Fruit fly (Drosophila melanogaster) whole organism, embryonic: ENCODE measurements around the gene plum.
A peak's percentile ranks its signal among the peaks of the same experiment; 100 is the strongest.

Experiments
- ATbp ChIP-seq: fragments of 200-800 bp; sonication (Bioruptor generic); optimal IDR thresholded peaks from 2 replicates; lab custom pipeline; 2017; ENCODE audit warnings: missing biosample characterization, mild to moderate bottlenecking, missing genetic modification characterization, missing genetic modification reagents
- Abd-B ChIP-seq: fragments of 200-800 bp; sonication (Bioruptor generic); optimal IDR thresholded peaks from 2 replicates; lab custom pipeline; 2018; ENCODE audit warnings: missing biosample characterization, mild to moderate bottlenecking, missing genetic modification characterization, moderate library complexity
- Atf6 ChIP-seq: fragments of 200-800 bp; sonication (Bioruptor generic); IDR thresholded peaks from 2 replicates; pipeline ENCODE4 v1.3.6; 2022; ENCODE audit warnings: missing biosample characterization, missing genetic modification characterization
- Awh ChIP-seq: fragments of 200-800 bp; sonication (Bioruptor generic); IDR thresholded peaks from 2 replicates; pipeline ENCODE4, ENCODE4 v1.3.6; 2022; ENCODE audit warnings: missing biosample characterization, missing genetic modification characterization
- CG10431 ChIP-seq: fragments of 200-800 bp; sonication (Bioruptor generic); optimal IDR thresholded peaks from 3 replicates; lab custom pipeline; 2018; ENCODE audit warnings: missing biosample characterization, mild to moderate bottlenecking, missing genetic modification characterization
- CG10654 ChIP-seq: fragments of 200-800 bp; sonication (Bioruptor generic); optimal IDR thresholded peaks from 2 replicates; lab custom pipeline; 2016; ENCODE audit warnings: missing biosample characterization, missing genetic modification characterization
- CG10959 ChIP-seq: fragments of 200-800 bp; sonication (Bioruptor generic); IDR thresholded peaks from 2 replicates; pipeline ENCODE4 v1.3.6; 2022; ENCODE audit warnings: missing biosample characterization, missing genetic modification characterization
- CG11398 ChIP-seq: fragments of 200-800 bp; sonication (Bioruptor generic); optimal IDR thresholded peaks from 2 replicates; lab custom pipeline; 2016; ENCODE audit warnings: missing biosample characterization, missing genetic modification characterization
- CG11695 ChIP-seq: fragments of 200-800 bp; sonication (Bioruptor generic); IDR thresholded peaks from 3 replicates; pipeline ENCODE4 v1.3.6; 2022; ENCODE audit warnings: missing biosample characterization, missing genetic modification characterization
- CG12071 ChIP-seq: fragments of 200-800 bp; sonication (Bioruptor generic); optimal IDR thresholded peaks from 3 replicates; lab custom pipeline; 2018; ENCODE audit warnings: missing biosample characterization, mild to moderate bottlenecking, missing genetic modification characterization
- CG12155 ChIP-seq: fragments of 200-800 bp; sonication (Bioruptor generic); optimal IDR thresholded peaks from 3 replicates; lab custom pipeline; 2016; ENCODE audit warnings: missing biosample characterization, missing genetic modification characterization
- CG14710 ChIP-seq: fragments of 200-800 bp; sonication (Bioruptor generic); optimal IDR thresholded peaks from 3 replicates; lab custom pipeline; 2019; ENCODE audit warnings: missing biosample characterization, mild to moderate bottlenecking, missing genetic modification characterization, moderate library complexity
- CG15073 ChIP-seq: fragments of 200-800 bp; sonication (Bioruptor generic); optimal IDR thresholded peaks from 2 replicates; lab custom pipeline; 2016; ENCODE audit warnings: missing biosample characterization, missing genetic modification characterization
- CG15479 ChIP-seq: fragments of 200-800 bp; sonication (Bioruptor generic); optimal IDR thresholded peaks from 3 replicates; lab custom pipeline; 2019; ENCODE audit warnings: missing biosample characterization, mild to moderate bottlenecking, missing genetic modification characterization, moderate library complexity
- CG1603 ChIP-seq: fragments of 200-800 bp; sonication (Bioruptor generic); optimal IDR thresholded peaks from 2 replicates; lab custom pipeline; 2019; ENCODE audit warnings: missing biosample characterization, mild to moderate bottlenecking, missing genetic modification characterization, moderate library complexity
- CG17802 ChIP-seq: fragments of 200-800 bp; sonication (Bioruptor generic); optimal IDR thresholded peaks from 2 replicates; lab custom pipeline; 2018; ENCODE audit warnings: missing biosample characterization, mild to moderate bottlenecking, missing genetic modification characterization, moderate library complexity
- CG31441 ChIP-seq: fragments of 200-800 bp; sonication (Bioruptor generic); IDR thresholded peaks from 2 replicates; pipeline ENCODE4 v1.3.6; 2022; ENCODE audit warnings: missing biosample characterization, missing genetic modification characterization
- CG4360 ChIP-seq: fragments of 200-800 bp; sonication (Bioruptor generic); IDR thresholded peaks from 2 replicates; pipeline ENCODE4 v1.3.6; 2022; ENCODE audit warnings: missing biosample characterization, missing genetic modification characterization
- CG4707 ChIP-seq: fragments of 200-800 bp; sonication (Bioruptor generic); optimal IDR thresholded peaks from 2 replicates; lab custom pipeline; 2018; ENCODE audit warnings: missing biosample characterization, mild to moderate bottlenecking, missing genetic modification characterization, moderate library complexity
- CG5245 ChIP-seq: fragments of 200-800 bp; sonication (Bioruptor generic); optimal IDR thresholded peaks from 3 replicates; lab custom pipeline; 2016; ENCODE audit warnings: missing biosample characterization, missing genetic modification characterization
- CG7271 ChIP-seq: fragments of 200-800 bp; sonication (Bioruptor generic); optimal IDR thresholded peaks from 2 replicates; lab custom pipeline; 2018; ENCODE audit warnings: missing biosample characterization, mild to moderate bottlenecking, missing genetic modification characterization, moderate library complexity
- CG7357 ChIP-seq: fragments of 200-800 bp; sonication (Bioruptor generic); IDR thresholded peaks from 3 replicates; pipeline ENCODE4 v1.3.6; 2022; ENCODE audit warnings: missing biosample characterization, missing genetic modification characterization
- CG7928 ChIP-seq: fragments of 200-800 bp; sonication (Bioruptor generic); optimal IDR thresholded peaks from 2 replicates; lab custom pipeline; 2017; ENCODE audit warnings: missing biosample characterization, mild to moderate bottlenecking, missing genetic modification characterization
- CG7987 ChIP-seq: fragments of 200-800 bp; sonication (Bioruptor generic); optimal IDR thresholded peaks from 2 replicates; lab custom pipeline; 2018; ENCODE audit warnings: missing biosample characterization, mild to moderate bottlenecking, missing genetic modification characterization, moderate library complexity
- CG8089 ChIP-seq: fragments of 200-800 bp; sonication (Bioruptor generic); optimal IDR thresholded peaks from 3 replicates; lab custom pipeline; 2016; ENCODE audit warnings: missing biosample characterization, missing genetic modification characterization
- CG8944 ChIP-seq: fragments of 200-800 bp; sonication (Bioruptor generic); optimal IDR thresholded peaks from 3 replicates; lab custom pipeline; 2016; ENCODE audit warnings: missing biosample characterization, missing genetic modification characterization
- CG9215 ChIP-seq: fragments of 200-800 bp; sonication (Bioruptor generic); IDR thresholded peaks from 2 replicates; pipeline ENCODE4 v1.3.6; 2022; ENCODE audit warnings: missing biosample characterization, missing genetic modification characterization
- ERR ChIP-seq: fragments of 200-800 bp; sonication (Bioruptor generic); optimal IDR thresholded peaks from 2 replicates; lab custom pipeline; 2016; ENCODE audit warnings: missing biosample characterization, missing genetic modification characterization
- H15 ChIP-seq: fragments of 200-800 bp; sonication (Bioruptor generic); IDR thresholded peaks from 3 replicates; pipeline ENCODE4 v1.3.6; 2022; ENCODE audit warnings: missing biosample characterization, missing genetic modification characterization
- HHEX ChIP-seq: fragments of 200-800 bp; sonication (Bioruptor generic); optimal IDR thresholded peaks from 3 replicates; lab custom pipeline; 2017; ENCODE audit warnings: missing biosample characterization, mild to moderate bottlenecking, missing genetic modification characterization, missing genetic modification reagents
- HLH4C ChIP-seq: fragments of 200-800 bp; sonication (Bioruptor generic); IDR thresholded peaks from 3 replicates; pipeline ENCODE4 v1.3.6; 2022; ENCODE audit warnings: missing biosample characterization, missing genetic modification characterization; ENCODE audit not compliant: partially characterized antibody
- Hmr ChIP-seq: fragments of 200-800 bp; sonication (Bioruptor generic); optimal IDR thresholded peaks from 3 replicates; lab custom pipeline; 2017; ENCODE audit warnings: mild to moderate bottlenecking, missing biosample characterization, missing genetic modification reagents, missing genetic modification characterization
- Meics ChIP-seq: fragments of 200-800 bp; sonication (Bioruptor generic); optimal IDR thresholded peaks from 2 replicates; lab custom pipeline; 2017; ENCODE audit warnings: missing biosample characterization, mild to moderate bottlenecking, missing genetic modification characterization
- PHDP ChIP-seq: fragments of 200-800 bp; sonication (Bioruptor generic); optimal IDR thresholded peaks from 3 replicates; lab custom pipeline; 2018; ENCODE audit warnings: missing biosample characterization, mild to moderate bottlenecking, missing genetic modification characterization, moderate library complexity
- Pdp1 ChIP-seq, 2 experiments: fragments of 200-800 bp; sonication (Bioruptor generic); optimal IDR thresholded peaks; 3 replicates each; lab custom pipeline; 2016; ENCODE audit warnings: missing biosample characterization in 2 of 2, missing genetic modification characterization in 2 of 2, mild to moderate bottlenecking in 1 of 2, moderate library complexity in 1 of 2
- Side ChIP-seq: fragments of 200-800 bp; sonication (Bioruptor generic); optimal IDR thresholded peaks from 2 replicates; lab custom pipeline; 2016; ENCODE audit warnings: missing biosample characterization, missing genetic modification characterization
- YL-1 ChIP-seq: fragments of 200-800 bp; sonication (Bioruptor generic); optimal IDR thresholded peaks from 3 replicates; lab custom pipeline; 2017; ENCODE audit warnings: missing biosample characterization, mild to moderate bottlenecking, missing genetic modification characterization
- bab2 ChIP-seq: fragments of 200-800 bp; sonication (Bioruptor generic); optimal IDR thresholded peaks from 2 replicates; lab custom pipeline; 2016; ENCODE audit warnings: missing biosample characterization, missing genetic modification characterization
- bbx ChIP-seq: fragments of 200-800 bp; sonication (Bioruptor generic); IDR thresholded peaks from 2 replicates; pipeline ENCODE4 v1.3.6; 2022; ENCODE audit warnings: missing biosample characterization, missing genetic modification characterization; ENCODE audit not compliant: partially characterized antibody
- chinmo ChIP-seq: fragments of 200-800 bp; sonication (Bioruptor generic); IDR thresholded peaks from 4 replicates; pipeline ENCODE4 v1.3.6; 2022; ENCODE audit warnings: missing biosample characterization, missing genetic modification characterization; ENCODE audit not compliant: partially characterized antibody
- croc ChIP-seq: fragments of 200-800 bp; sonication (Bioruptor generic); conservative IDR thresholded peaks from 3 replicates; pipeline ENCODE4 v1.3.6; 2022; ENCODE audit warnings: missing biosample characterization, missing genetic modification characterization
- fd96Cb ChIP-seq: fragments of 200-800 bp; sonication (Bioruptor generic); optimal IDR thresholded peaks from 2 replicates; lab custom pipeline; 2018; ENCODE audit warnings: missing biosample characterization, mild to moderate bottlenecking, missing genetic modification characterization, moderate library complexity
- lmd ChIP-seq: fragments of 200-800 bp; sonication (Bioruptor generic); IDR thresholded peaks from 2 replicates; pipeline ENCODE4 v1.3.6; 2022; ENCODE audit warnings: missing biosample characterization, missing genetic modification characterization
- mirr ChIP-seq: fragments of 200-800 bp; sonication (Bioruptor generic); optimal IDR thresholded peaks from 3 replicates; lab custom pipeline; 2018; ENCODE audit warnings: missing biosample characterization, mild to moderate bottlenecking, missing genetic modification characterization
- otp ChIP-seq: fragments of 200-800 bp; sonication (Bioruptor generic); IDR thresholded peaks from 3 replicates; pipeline ENCODE4, ENCODE4 v1.3.6; 2022; ENCODE audit warnings: missing biosample characterization, missing genetic modification characterization
- pan ChIP-seq, 4 experiments: fragments of >200 bp in 3 of 4; fragments of 200-800 bp in 1 of 4; sonication (Bioruptor generic) in 1 of 4; optimal IDR thresholded peaks in 3 of 4; IDR thresholded peaks in 1 of 4; 2 replicates each; pipeline versions ENCODE4 v1.3.6 to Lab custom; 2017 to 2022; ENCODE audit warnings: missing biosample characterization in 2 of 4, missing genetic modification characterization in 2 of 4, mixed read lengths in 1 of 4
- pum ChIP-seq: fragments of 200-800 bp; sonication (Bioruptor generic); optimal IDR thresholded peaks from 2 replicates; lab custom pipeline; 2016; ENCODE audit warnings: missing biosample characterization, missing genetic modification characterization
- so ChIP-seq: fragments of 200-800 bp; sonication (Bioruptor generic); IDR thresholded peaks from 3 replicates; pipeline ENCODE4 v1.3.6; 2022; ENCODE audit warnings: missing biosample characterization, missing genetic modification characterization
- tio ChIP-seq: fragments of 200-800 bp; sonication (Bioruptor generic); optimal IDR thresholded peaks from 2 replicates; lab custom pipeline; 2017; ENCODE audit warnings: missing biosample characterization, missing genetic modification characterization, inconsistent platforms
- wdn ChIP-seq: fragments of 200-800 bp; sonication (Bioruptor generic); IDR thresholded peaks from 2 replicates; pipeline ENCODE4 v1.3.6; 2022; ENCODE audit warnings: missing biosample characterization, missing genetic modification characterization

The plum gene

DNA sequence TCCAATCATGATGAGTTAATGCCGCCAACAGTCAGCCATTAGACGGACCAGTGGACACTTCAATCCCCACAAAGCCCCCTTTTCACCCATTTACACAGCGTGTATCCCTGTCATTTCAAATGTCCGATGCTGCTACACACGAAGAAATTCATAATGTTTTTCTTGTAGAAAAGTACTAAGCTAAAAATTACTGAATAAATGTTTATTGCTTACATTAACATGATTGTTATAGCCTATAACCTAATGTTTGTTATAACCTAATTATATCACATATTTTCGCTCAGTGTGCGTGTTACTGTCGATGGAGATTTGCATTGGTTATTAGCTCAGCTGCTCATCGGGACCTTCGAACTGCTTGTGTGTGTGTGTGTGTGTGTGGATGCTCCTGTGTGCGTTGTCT is 98.5 kb downstream of the plum start (continued):
- TF ChIP-seq CG10431 (GFP tag; lab: Kevin White, UChicago) = no peak
- peak; percentile 2 for TF ChIP-seq HHEX (GFP tag; lab: Kevin White, UChicago)
- no peak for TF ChIP-seq Abd-B (GFP tag; lab: Kevin White, UChicago)
- peak; percentile 40 for TF ChIP-seq CG12071
- no peak for TF ChIP-seq CG14710 (tag; lab: Kevin White, UChicago)
- no peak for TF ChIP-seq CG7271 (tag; lab: Kevin White, UChicago)
- TF ChIP-seq pan (optimal IDR thresholded peaks at IDR 0.05; lab: Kevin White, UChicago) = no peak
- TF ChIP-seq pan (GFP tag; optimal IDR thresholded peaks at IDR 0.05 in 1 of 2, IDR thresholded peaks at IDR 0.05 in 1 of 2) = peak in 1 of 2 experiments; percentile 65
- TF ChIP-seq lmd (GFP tag; lab: Robert Waterston, UW) = peak; percentile 52
- no peak for TF ChIP-seq Hmr (GFP tag; lab: Kevin White, UChicago)
- TF ChIP-seq CG10959 (GFP tag; lab: Robert Waterston, UW) = 0 out of 2 replicates have a peak, but pooled peaks have one; percentile 20
- no peak for TF ChIP-seq bbx
- TF ChIP-seq croc (GFP tag; lab: Robert Waterston, UW) = no peak; the same call in 2 of the 3 replicates
- peak; percentile 8 for TF ChIP-seq Meics (GFP tag; lab: Kevin White, UChicago)
- no peak for TF ChIP-seq CG7928 (GFP tag; lab: Kevin White, UChicago)
- no peak for TF ChIP-seq CG15479 (GFP tag; lab: Kevin White, UChicago)
- no peak for TF ChIP-seq YL-1 (GFP tag; lab: Kevin White, UChicago)
- no peak for TF ChIP-seq chinmo
- TF ChIP-seq H15 (GFP tag; lab: Robert Waterston, UW) = peak; percentile 48; the same call in 1 of the 3 replicates
- TF ChIP-seq CG12155 (GFP tag; lab: Kevin White, UChicago) = no peak
- peak; percentile 56 for TF ChIP-seq CG31441 (GFP tag; lab: Robert Waterston, UW)
- peak; percentile 21 to 38 for TF ChIP-seq Pdp1 (GFP tag; optimal IDR thresholded peaks at IDR 0.05; lab: Kevin White, UChicago)
- TF ChIP-seq CG8089 = peak; percentile 39
- no peak for TF ChIP-seq CG17802 (tag; lab: Kevin White, UChicago)
- TF ChIP-seq bab2 = peak; percentile 48
- TF ChIP-seq CG9215 = no peak
- peak; percentile 23 for TF ChIP-seq CG5245 (GFP tag; lab: Kevin White, UChicago)
- no peak for TF ChIP-seq otp (GFP tag; lab: Robert Waterston, UW)
- TF ChIP-seq CG8944 (GFP tag; lab: Kevin White, UChicago) = peak; percentile 24
- peak; percentile 44; the same call in 1 of the 3 replicates for TF ChIP-seq CG7357 (GFP tag; lab: Robert Waterston, UW)
- no peak for TF ChIP-seq tio (GFP tag; lab: Kevin White, UChicago)
- TF ChIP-seq Atf6 (GFP tag; lab: Robert Waterston, UW) = peak; percentile 48; the same call in 1 of the 2 replicates
- no peak for TF ChIP-seq so (GFP tag; lab: Robert Waterston, UW)
- peak; percentile 45 for TF ChIP-seq PHDP
- peak; percentile 57; the same call in 1 of the 3 replicates for TF ChIP-seq CG11695 (GFP tag; lab: Robert Waterston, UW)
- TF ChIP-seq CG1603 (tag; lab: Kevin White, UChicago) = peak; percentile 83
- no peak for TF ChIP-seq HLH4C (GFP tag; lab: Robert Waterston, UW)
- no peak for TF ChIP-seq CG4707 (GFP tag; lab: Kevin White, UChicago)
- TF ChIP-seq CG4360 (GFP tag; lab: Robert Waterston, UW) = no peak
- peak; percentile 38 for TF ChIP-seq ATbp (GFP tag; lab: Kevin White, UChicago)
- no peak for TF ChIP-seq CG15073 (GFP tag; lab: Kevin White, UChicago)
- peak; percentile 48 for TF ChIP-seq fd96Cb
- TF ChIP-seq ERR = no peak
- no peak for TF ChIP-seq CG7987 (GFP tag; lab: Kevin White, UChicago)
- peak; percentile 48 for TF ChIP-seq pum (GFP tag; lab: Kevin White, UChicago)
- TF ChIP-seq Side (GFP tag; lab: Kevin White, UChicago) = peak; percentile 3
- no peak for TF ChIP-seq mirr (GFP tag; lab: Kevin White, UChicago)
- no peak for TF ChIP-seq wdn (GFP tag; lab: Robert Waterston, UW)
- TF ChIP-seq CG10654 (GFP tag; lab: Kevin White, UChicago) = peak; percentile 13
- no peak for TF ChIP-seq CG11398 (GFP tag; lab: Kevin White, UChicago)
- peak; percentile 31; the same call in 1 of the 2 replicates for TF ChIP-seq Awh (GFP tag; lab: Robert Waterston, UW)
